Worm (Caenorhabditis elegans): ENCODE data around the gene Y62F5A.12.

Gene Y62F5A.12

ce11 chrII:11495806-11496205 lies 38.5 kb downstream of the Y62F5A.12 start:
- TF ChIP-seq ceh-13 (GFP tag; optimal IDR thresholded peaks at IDR 0.05) (no peak), F13C5.2 (tag; optimal IDR thresholded peaks at IDR 0.05) (no peak), hmg-4 (GFP tag; optimal IDR thresholded peaks at IDR 0.05) (no peak), tbx-11 (GFP tag; IDR thresholded peaks at IDR 0.05) (no peak), scrt-1 (GFP tag; IDR thresholded peaks at IDR 0.05) (no peak), tbx-37 (GFP tag; conservative IDR thresholded peaks at IDR 0.05) (no peak), ceh-36 (tag; optimal IDR thresholded peaks at IDR 0.05) (no peak), pes-1 (GFP tag; IDR thresholded peaks at IDR 0.05) (no peak), ets-7 (tag; optimal IDR thresholded peaks at IDR 0.05) (no peak), flt-1 (GFP tag; IDR thresholded peaks at IDR 0.05) (no peak), hmbx-1 (tag; optimal IDR thresholded peaks at IDR 0.05) (no peak), hnd-1 (tag; optimal IDR thresholded peaks at IDR 0.05) (no peak), B0310.2 (tag; optimal IDR thresholded peaks at IDR 0.05) (no peak), aly-1 (tag; optimal IDR thresholded peaks at IDR 0.05) (no peak), tra-4 (tag; optimal IDR thresholded peaks at IDR 0.05) (no peak), sea-1 (GFP tag; conservative IDR thresholded peaks at IDR 0.05) (no peak), ama-1 (optimal IDR thresholded peaks at IDR 0.05) (no peak)

ce11 chrII:11495307-11495706 lies 39.0 kb downstream of the Y62F5A.12 start, which contains the start of the genes ooc-3 and B0334.4:
ooc-3 (minus strand) TSS chrII:11495321.
B0334.4 (plus strand) TSS chrII:11495692.
- TF ChIP-seq sea-1 (GFP tag; conservative IDR thresholded peaks at IDR 0.05) (no peak), hmg-4 (GFP tag; optimal IDR thresholded peaks at IDR 0.05) (no peak), ceh-13 (GFP tag; optimal IDR thresholded peaks at IDR 0.05) (no peak), scrt-1 (GFP tag; IDR thresholded peaks at IDR 0.05) (no peak), flt-1 (GFP tag; IDR thresholded peaks at IDR 0.05) (no peak), F13C5.2 (tag; optimal IDR thresholded peaks at IDR 0.05) (no peak), tbx-37 (GFP tag; conservative IDR thresholded peaks at IDR 0.05) (no peak), hmbx-1 (tag; optimal IDR thresholded peaks at IDR 0.05) (no peak), ets-7 (tag; optimal IDR thresholded peaks at IDR 0.05) (no peak)

DNA sequence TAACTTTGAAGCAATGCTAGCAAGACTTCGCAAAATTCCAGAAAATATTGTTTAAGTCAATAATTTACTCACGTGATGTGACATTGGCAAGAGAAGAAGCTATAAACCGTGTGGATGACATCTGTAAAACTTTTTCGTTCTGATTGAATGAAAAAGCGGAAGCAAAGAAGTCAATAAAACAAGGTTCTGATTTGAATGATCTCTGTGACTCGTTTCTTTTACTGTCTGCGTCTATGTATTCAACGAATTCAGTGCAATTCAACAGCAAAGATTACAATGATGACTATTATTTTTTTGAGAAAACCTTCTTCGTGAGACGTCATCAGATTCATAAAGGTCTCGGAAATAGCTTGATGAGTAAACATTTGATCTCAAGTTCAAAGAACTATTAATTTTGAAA lies 41.4 kb downstream of the Y62F5A.12 start, which contains the start of gene hacl-1:
TSS of gene hacl-1 (minus strand) at position 121 of the 400 bp plus-strand sequence.
- no peak for TF ChIP-seq hmbx-1 (tag; optimal IDR thresholded peaks at IDR 0.05)
- TF ChIP-seq ceh-36 (tag; optimal IDR thresholded peaks at IDR 0.05) = no peak
- no peak for TF ChIP-seq flt-1 (GFP tag; IDR thresholded peaks at IDR 0.05)
- TF ChIP-seq ceh-13 (GFP tag; optimal IDR thresholded peaks at IDR 0.05) = no peak
- TF ChIP-seq tbx-11 (GFP tag; IDR thresholded peaks at IDR 0.05) = no peak
- no peak for TF ChIP-seq ets-7 (tag; optimal IDR thresholded peaks at IDR 0.05)
- no peak for TF ChIP-seq scrt-1 (GFP tag; IDR thresholded peaks at IDR 0.05)
- no peak for TF ChIP-seq tbx-37 (GFP tag; conservative IDR thresholded peaks at IDR 0.05)
- TF ChIP-seq B0310.2 (tag; optimal IDR thresholded peaks at IDR 0.05) = no peak
- no peak for TF ChIP-seq hmg-4 (GFP tag; optimal IDR thresholded peaks at IDR 0.05)
- TF ChIP-seq sea-1 (GFP tag; conservative IDR thresholded peaks at IDR 0.05) = no peak
- no peak for TF ChIP-seq aly-1 (tag; optimal IDR thresholded peaks at IDR 0.05)
- no peak for TF ChIP-seq ama-1 (optimal IDR thresholded peaks at IDR 0.05)
- no peak for TF ChIP-seq tra-4 (tag; optimal IDR thresholded peaks at IDR 0.05)
- TF ChIP-seq hnd-1 (tag; optimal IDR thresholded peaks at IDR 0.05) = no peak
- no peak for TF ChIP-seq pes-1 (GFP tag; IDR thresholded peaks at IDR 0.05)

DNA sequence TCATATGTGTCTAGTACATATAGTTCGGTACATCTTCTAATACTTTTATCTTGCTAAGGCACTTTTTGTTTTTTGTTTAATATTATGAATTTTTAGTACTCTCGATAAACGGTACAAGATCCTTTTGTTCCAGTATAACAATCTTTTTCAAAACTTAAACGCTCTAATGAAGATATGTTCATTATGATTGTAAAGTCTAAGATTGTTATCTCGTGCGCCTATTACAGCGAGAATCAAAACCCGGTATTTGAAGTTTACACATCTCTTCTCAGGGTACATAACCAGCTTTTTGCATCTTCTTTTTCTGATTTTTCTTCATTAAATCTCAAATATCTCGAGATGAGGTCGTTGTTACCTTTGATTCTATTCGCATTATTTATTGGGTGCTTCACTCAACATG lies 46.3 kb downstream of the Y62F5A.12 start, which contains the start of gene B0334.13:
TSS of gene B0334.13 (plus strand) at position 301 of the 400 bp plus-strand sequence.
- TF ChIP-seq hmg-4 (GFP tag; optimal IDR thresholded peaks at IDR 0.05) (no peak), hmbx-1 (tag; optimal IDR thresholded peaks at IDR 0.05) (no peak), ceh-36 (tag; optimal IDR thresholded peaks at IDR 0.05) (no peak), ets-7 (tag; optimal IDR thresholded peaks at IDR 0.05) (no peak), sea-1 (GFP tag; conservative IDR thresholded peaks at IDR 0.05) (no peak), tbx-11 (GFP tag; IDR thresholded peaks at IDR 0.05) (no peak), B0310.2 (tag; optimal IDR thresholded peaks at IDR 0.05) (no peak), aly-1 (tag; optimal IDR thresholded peaks at IDR 0.05) (no peak), ama-1 (optimal IDR thresholded peaks at IDR 0.05) (no peak), ceh-13 (GFP tag; optimal IDR thresholded peaks at IDR 0.05) (no peak), pes-1 (GFP tag; IDR thresholded peaks at IDR 0.05) (no peak), hnd-1 (tag; optimal IDR thresholded peaks at IDR 0.05) (no peak), scrt-1 (GFP tag; IDR thresholded peaks at IDR 0.05) (no peak), flt-1 (GFP tag; IDR thresholded peaks at IDR 0.05) (no peak), F13C5.2 (tag; optimal IDR thresholded peaks at IDR 0.05) (no peak), tra-4 (tag; optimal IDR thresholded peaks at IDR 0.05) (no peak), tbx-37 (GFP tag; conservative IDR thresholded peaks at IDR 0.05) (no peak)

- TF ChIP-seq tra-4 (tag; optimal IDR thresholded peaks at IDR 0.05) = no peak
- TF ChIP-seq tbx-37 (GFP tag; conservative IDR thresholded peaks at IDR 0.05) = no peak
- TF ChIP-seq scrt-1 (GFP tag; IDR thresholded peaks at IDR 0.05) = no peak
These were observed 47.5 kb downstream of the Y62F5A.12 start, which contains the start of gene ttr-18 for ce11 chrII:11486698-11487234. ttr-18 (minus strand) TSS chrII:11486748.

DNA sequence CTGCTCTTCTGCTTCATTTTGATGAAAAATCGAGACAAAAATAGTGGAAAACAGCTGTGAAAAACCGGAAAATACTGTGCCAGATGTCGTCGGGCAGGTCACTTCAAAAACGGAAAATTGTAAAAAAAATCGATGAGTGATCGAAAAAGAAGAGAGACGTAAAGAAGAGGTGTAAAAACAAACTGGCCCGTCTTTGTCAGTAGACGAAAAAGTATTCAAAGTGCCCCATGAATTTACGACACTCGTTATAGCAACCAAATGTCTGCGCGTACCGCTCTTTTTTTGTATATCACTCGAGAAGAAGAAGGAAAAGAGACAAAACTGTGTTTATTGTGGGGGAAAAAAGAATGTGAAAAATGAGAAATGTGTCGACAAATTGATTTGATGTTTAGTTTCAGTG lies 49.1 kb downstream of the Y62F5A.12 start, which contains the start of gene twk-5:
TSS of gene twk-5 (minus strand) at position 101 of the 400 bp plus-strand sequence.
- TF ChIP-seq tra-4 (tag; optimal IDR thresholded peaks at IDR 0.05) = no peak
- TF ChIP-seq hmg-4 (GFP tag; optimal IDR thresholded peaks at IDR 0.05) = no peak
- no peak for TF ChIP-seq tbx-37 (GFP tag; conservative IDR thresholded peaks at IDR 0.05)
- TF ChIP-seq ets-7 (tag; optimal IDR thresholded peaks at IDR 0.05) = no peak
- TF ChIP-seq pes-1 (GFP tag; IDR thresholded peaks at IDR 0.05) = no peak
- TF ChIP-seq ama-1 (optimal IDR thresholded peaks at IDR 0.05) = no peak
- TF ChIP-seq ceh-13 (GFP tag; optimal IDR thresholded peaks at IDR 0.05) = no peak
- no peak for TF ChIP-seq tbx-11 (GFP tag; IDR thresholded peaks at IDR 0.05)
- TF ChIP-seq hmbx-1 (tag; optimal IDR thresholded peaks at IDR 0.05) = no peak
- TF ChIP-seq B0310.2 (tag; optimal IDR thresholded peaks at IDR 0.05) = no peak
- no peak for TF ChIP-seq flt-1 (GFP tag; IDR thresholded peaks at IDR 0.05)
- TF ChIP-seq ceh-36 (tag; optimal IDR thresholded peaks at IDR 0.05) = no peak
- no peak for TF ChIP-seq scrt-1 (GFP tag; IDR thresholded peaks at IDR 0.05)
- TF ChIP-seq hnd-1 (tag; optimal IDR thresholded peaks at IDR 0.05) = no peak
- TF ChIP-seq F13C5.2 (tag; optimal IDR thresholded peaks at IDR 0.05) = no peak
- no peak for TF ChIP-seq aly-1 (tag; optimal IDR thresholded peaks at IDR 0.05)
- TF ChIP-seq sea-1 (GFP tag; conservative IDR thresholded peaks at IDR 0.05) = no peak

DNA sequence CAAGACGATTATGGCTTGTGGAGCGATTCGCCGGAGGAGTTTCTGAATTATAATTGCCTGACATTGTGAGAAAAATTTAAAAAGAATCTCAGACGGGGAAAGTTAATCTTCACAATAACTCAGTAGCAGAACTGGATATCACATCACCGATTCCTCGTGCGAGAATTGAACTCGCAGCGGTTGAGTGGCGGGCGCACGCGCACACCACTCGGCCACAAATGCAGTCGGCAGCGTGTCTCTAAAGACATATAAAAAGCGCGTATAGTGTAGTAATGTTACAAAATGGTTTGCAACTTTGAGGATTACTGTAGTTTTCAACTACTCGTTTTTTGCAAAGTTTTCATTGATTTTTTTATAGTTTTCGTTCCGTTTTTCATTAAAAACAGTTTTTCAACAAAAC lies 49.7 kb downstream of the Y62F5A.12 start:
- TF ChIP-seq B0310.2 (tag; optimal IDR thresholded peaks at IDR 0.05) (peak; percentile 97), hmbx-1 (tag; optimal IDR thresholded peaks at IDR 0.05) (peak; percentile 89), F13C5.2 (tag; optimal IDR thresholded peaks at IDR 0.05) (peak; percentile 97), hnd-1 (tag; optimal IDR thresholded peaks at IDR 0.05) (peak; percentile 94), flt-1 (GFP tag; IDR thresholded peaks at IDR 0.05) (peak; percentile 97), tra-4 (tag; optimal IDR thresholded peaks at IDR 0.05) (peak; percentile 93), ama-1 (optimal IDR thresholded peaks at IDR 0.05) (no peak), hmg-4 (GFP tag; optimal IDR thresholded peaks at IDR 0.05) (peak; percentile 98), scrt-1 (GFP tag; IDR thresholded peaks at IDR 0.05) (peak; percentile 95), ceh-13 (GFP tag; optimal IDR thresholded peaks at IDR 0.05) (peak; percentile 93), sea-1 (GFP tag; conservative IDR thresholded peaks at IDR 0.05) (peak; percentile 97), ets-7 (tag; optimal IDR thresholded peaks at IDR 0.05) (peak; percentile 89), tbx-37 (GFP tag; conservative IDR thresholded peaks at IDR 0.05) (peak; percentile 98), tbx-11 (GFP tag; IDR thresholded peaks at IDR 0.05) (peak; percentile 96), pes-1 (GFP tag; IDR thresholded peaks at IDR 0.05) (peak; percentile 97), ceh-36 (tag; optimal IDR thresholded peaks at IDR 0.05) (peak; percentile 97), aly-1 (tag; optimal IDR thresholded peaks at IDR 0.05) (peak; percentile 97)

All from whole organism, early embryonic.